Worm (Caenorhabditis elegans) whole organism, young adult: ENCODE measurements around the gene Y37H2A.1.

Experiments used
- F57A8.1 ChIP-seq: fragments of 200-800 bp; sonication (Bioruptor generic); optimal IDR thresholded peaks from 2 replicates; lab custom pipeline; 2018; ENCODE audit warnings: mild to moderate bottlenecking, missing genetic modification characterization, moderate library complexity, missing compliant biosample characterization
- K12H6.12 ChIP-seq: fragments of 200-800 bp; sonication (Bioruptor generic); optimal IDR thresholded peaks from 2 replicates; lab custom pipeline; 2018; ENCODE audit warnings: mild to moderate bottlenecking, missing genetic modification characterization, missing compliant biosample characterization
- dox-1 ChIP-seq: fragments of 200-800 bp; sonication (Bioruptor generic); IDR thresholded peaks from 2 replicates; pipeline ENCODE4 v1.3.6; 2022; ENCODE audit warnings: missing genetic modification reagents, missing genetic modification characterization, missing compliant biosample characterization
- pha-4 ChIP-seq: fragments of 150-350 bp; sonication (generic microtip); optimal IDR thresholded peaks from 2 replicates; lab custom pipeline; 2014; ENCODE audit warnings: missing biosample characterization, missing genetic modification reagents, missing genetic modification characterization
- unc-130 ChIP-seq: sonication (generic microtip); optimal IDR thresholded peaks from 2 replicates; lab custom pipeline; 2016; ENCODE audit warnings: missing genetic modification reagents, missing genetic modification characterization, missing compliant biosample characterization
- zim-3 ChIP-seq: sonication (generic microtip); optimal IDR thresholded peaks from 2 replicates; lab custom pipeline; 2017; ENCODE audit warnings: mild to moderate bottlenecking, missing genetic modification characterization, moderate library complexity, missing compliant biosample characterization

ce11 chrV:18079163-18079562, 28.9 kb upstream of the Y37H2A.1 start:
- TF ChIP-seq F57A8.1 (no peak), dox-1 (GFP tag; lab: Robert Waterston, UW) (no peak; the same call in 1 of the 2 replicates), pha-4 (tag; lab: Kevin White, UChicago) (no peak), K12H6.12 (tag; lab: Kevin White, UChicago) (peak; percentile 63), zim-3 (tag; lab: Kevin White, UChicago) (no peak), unc-130 (no peak)
